Fruit fly (Drosophila melanogaster) whole organism, embryonic: ENCODE measurements around the gene Taf11.

Experiments used
- Abd-B ChIP-seq: fragments of 200-800 bp; sonication (Bioruptor generic); optimal IDR thresholded peaks from 2 replicates; lab custom pipeline; 2018; ENCODE audit warnings: missing biosample characterization, mild to moderate bottlenecking, missing genetic modification characterization, moderate library complexity
- BEAF-32 ChIP-seq: fragments of 200-800 bp; sonication (Bioruptor generic); optimal IDR thresholded peaks from 3 replicates; lab custom pipeline; 2017; ENCODE audit warnings: missing biosample characterization, missing genetic modification characterization, mild to moderate bottlenecking, moderate library complexity, missing genetic modification reagents
- Bgb ChIP-seq: fragments of 200-800 bp; sonication (Bioruptor generic); IDR thresholded peaks from 2 replicates; pipeline ENCODE4 v1.3.6; 2022; ENCODE audit warnings: missing biosample characterization, missing genetic modification characterization; ENCODE audit not compliant: partially characterized antibody
- Bteb2 ChIP-seq: fragments of 200-800 bp; sonication (Bioruptor generic); optimal IDR thresholded peaks from 2 replicates; lab custom pipeline; 2016; ENCODE audit warnings: missing biosample characterization, missing genetic modification characterization
- CG10209 ChIP-seq: fragments of 200-800 bp; sonication (Bioruptor generic); optimal IDR thresholded peaks from 3 replicates; lab custom pipeline; 2017; ENCODE audit warnings: missing biosample characterization, mild to moderate bottlenecking, missing genetic modification characterization, missing genetic modification reagents
- CG10267 ChIP-seq: fragments of 200-800 bp; sonication (Bioruptor generic); optimal IDR thresholded peaks from 2 replicates; lab custom pipeline; 2018; ENCODE audit warnings: missing biosample characterization, mild to moderate bottlenecking, missing genetic modification characterization, moderate library complexity
- CG10431 ChIP-seq: fragments of 200-800 bp; sonication (Bioruptor generic); optimal IDR thresholded peaks from 3 replicates; lab custom pipeline; 2018; ENCODE audit warnings: missing biosample characterization, mild to moderate bottlenecking, missing genetic modification characterization
- CG10543 ChIP-seq: fragments of 200-800 bp; sonication (Bioruptor generic); optimal IDR thresholded peaks from 3 replicates; lab custom pipeline; 2017; ENCODE audit warnings: missing biosample characterization, mild to moderate bottlenecking, missing genetic modification characterization, moderate library complexity
- CG13287 ChIP-seq: fragments of 200-800 bp; sonication (Bioruptor generic); IDR thresholded peaks from 2 replicates; pipeline ENCODE4 v1.3.6; 2022; ENCODE audit warnings: missing biosample characterization, missing genetic modification characterization; ENCODE audit not compliant: partially characterized antibody
- CG13296 ChIP-seq: fragments of 200-800 bp; sonication (Bioruptor generic); optimal IDR thresholded peaks from 3 replicates; lab custom pipeline; 2018; ENCODE audit warnings: missing biosample characterization, mild to moderate bottlenecking, missing genetic modification characterization
- CG13894 ChIP-seq: fragments of 200-800 bp; sonication (Bioruptor generic); optimal IDR thresholded peaks from 3 replicates; lab custom pipeline; 2018; ENCODE audit warnings: missing biosample characterization, mild to moderate bottlenecking, missing genetic modification characterization, moderate library complexity
- CG14050 ChIP-seq: fragments of 200-800 bp; sonication (Bioruptor generic); IDR thresholded peaks from 3 replicates; pipeline ENCODE4 v1.3.6; 2022; ENCODE audit warnings: missing biosample characterization, missing genetic modification characterization
- CG15011 ChIP-seq: fragments of 200-800 bp; sonication (Bioruptor generic); optimal IDR thresholded peaks from 3 replicates; lab custom pipeline; 2018; ENCODE audit warnings: missing biosample characterization, mild to moderate bottlenecking, missing genetic modification characterization
- CG1792 ChIP-seq: fragments of 200-800 bp; sonication (Bioruptor generic); optimal IDR thresholded peaks from 2 replicates; lab custom pipeline; 2016; ENCODE audit warnings: missing biosample characterization, missing genetic modification characterization
- CG2116 ChIP-seq: fragments of 200-800 bp; sonication (Bioruptor generic); optimal IDR thresholded peaks from 3 replicates; lab custom pipeline; 2018; ENCODE audit warnings: missing biosample characterization, mild to moderate bottlenecking, missing genetic modification characterization
- CG2120 ChIP-seq: fragments of 200-800 bp; sonication (Bioruptor generic); optimal IDR thresholded peaks from 3 replicates; lab custom pipeline; 2016; ENCODE audit warnings: missing biosample characterization, missing genetic modification characterization
- CG2712 ChIP-seq: fragments of 200-800 bp; optimal IDR thresholded peaks from 3 replicates; lab custom pipeline; 2019; ENCODE audit warnings: missing biosample characterization, mild to moderate bottlenecking, missing genetic modification characterization, moderate library complexity
- CG4328 ChIP-seq: fragments of 200-800 bp; sonication (Bioruptor generic); optimal IDR thresholded peaks from 3 replicates; lab custom pipeline; 2017; ENCODE audit warnings: missing biosample characterization, missing genetic modification reagents, missing genetic modification characterization
- CG5245 ChIP-seq: fragments of 200-800 bp; sonication (Bioruptor generic); optimal IDR thresholded peaks from 3 replicates; lab custom pipeline; 2016; ENCODE audit warnings: missing biosample characterization, missing genetic modification characterization
- CG9215 ChIP-seq: fragments of 200-800 bp; sonication (Bioruptor generic); IDR thresholded peaks from 2 replicates; pipeline ENCODE4 v1.3.6; 2022; ENCODE audit warnings: missing biosample characterization, missing genetic modification characterization
- CG9797 ChIP-seq: fragments of 200-800 bp; sonication (Bioruptor generic); optimal IDR thresholded peaks from 3 replicates; lab custom pipeline; 2018; ENCODE audit warnings: missing biosample characterization, mild to moderate bottlenecking, missing genetic modification characterization
- CkIIα-i1 ChIP-seq: fragments of 200-800 bp; sonication (Bioruptor generic); IDR thresholded peaks from 2 replicates; pipeline ENCODE4 v1.3.6; 2022; ENCODE audit warnings: missing biosample characterization, missing genetic modification characterization
- Dll ChIP-seq: fragments of 200-800 bp; sonication (Bioruptor generic); IDR thresholded peaks from 4 replicates; pipeline ENCODE4 v1.3.6; 2022; ENCODE audit warnings: missing biosample characterization, missing genetic modification characterization; ENCODE audit not compliant: partially characterized antibody
- Dref ChIP-seq: fragments of 200-800 bp; sonication (Bioruptor generic); IDR thresholded peaks from 2 replicates; pipeline ENCODE4 v1.3.6; 2022; ENCODE audit warnings: missing biosample characterization, missing genetic modification characterization
- E2f1 ChIP-seq: fragments of 200-800 bp; sonication (Bioruptor generic); IDR thresholded peaks from 2 replicates; pipeline ENCODE4 v1.3.6; 2022; ENCODE audit warnings: missing biosample characterization, missing genetic modification characterization
- E2f2 ChIP-seq: fragments of 200-800 bp; sonication (Bioruptor generic); IDR thresholded peaks from 2 replicates; pipeline ENCODE4 v1.3.6; 2022; ENCODE audit warnings: missing biosample characterization, missing genetic modification characterization
- Ets65A ChIP-seq: fragments of 200-800 bp; sonication (Bioruptor generic); peaks from one replicate; lab custom pipeline; 2016; ENCODE audit warnings: missing biosample characterization, missing genetic modification characterization
- Ets97D ChIP-seq: fragments of 200-800 bp; sonication (Bioruptor generic); optimal IDR thresholded peaks from 3 replicates; lab custom pipeline; 2016; ENCODE audit warnings: missing biosample characterization, missing genetic modification characterization
- HLH4C ChIP-seq: fragments of 200-800 bp; sonication (Bioruptor generic); IDR thresholded peaks from 3 replicates; pipeline ENCODE4 v1.3.6; 2022; ENCODE audit warnings: missing biosample characterization, missing genetic modification characterization; ENCODE audit not compliant: partially characterized antibody
- MESR4 ChIP-seq: fragments of 200-800 bp; sonication (Bioruptor generic); optimal IDR thresholded peaks from 2 replicates; lab custom pipeline; 2018; ENCODE audit warnings: missing biosample characterization, mild to moderate bottlenecking, missing genetic modification characterization, moderate library complexity
- Mad ChIP-seq: fragments of 200-800 bp; sonication (Bioruptor generic); optimal IDR thresholded peaks from 2 replicates; lab custom pipeline; 2016; ENCODE audit warnings: missing biosample characterization, missing genetic modification characterization
- Myb ChIP-seq: fragments of 200-800 bp; sonication (Bioruptor generic); optimal IDR thresholded peaks from 2 replicates; lab custom pipeline; 2016; ENCODE audit warnings: missing biosample characterization, missing genetic modification characterization
- Opbp ChIP-seq: fragments of 200-800 bp; sonication (Bioruptor generic); IDR thresholded peaks from 3 replicates; pipeline ENCODE4 v1.3.6; 2022; ENCODE audit warnings: missing biosample characterization, missing genetic modification characterization; ENCODE audit not compliant: partially characterized antibody
- Pdp1 ChIP-seq, 2 experiments: fragments of 200-800 bp; sonication (Bioruptor generic); optimal IDR thresholded peaks; 3 replicates each; lab custom pipeline; 2016; ENCODE audit warnings: missing biosample characterization in 2 of 2, missing genetic modification characterization in 2 of 2, mild to moderate bottlenecking in 1 of 2, moderate library complexity in 1 of 2
- Rx ChIP-seq: fragments of 200-800 bp; sonication (Bioruptor generic); IDR thresholded peaks from 2 replicates; pipeline ENCODE4 v1.3.6; 2022; ENCODE audit warnings: missing biosample characterization, missing genetic modification characterization
- Vsx1 ChIP-seq: fragments of 200-800 bp; sonication (Bioruptor generic); optimal IDR thresholded peaks from 2 replicates; lab custom pipeline; 2017; ENCODE audit warnings: missing biosample characterization, mild to moderate bottlenecking, missing genetic modification characterization, missing genetic modification reagents
- ab ChIP-seq: fragments of 200-800 bp; sonication (Bioruptor generic); optimal IDR thresholded peaks from 2 replicates; lab custom pipeline; 2016; ENCODE audit warnings: missing biosample characterization, missing genetic modification characterization
- chn ChIP-seq: fragments of 200-800 bp; sonication (Bioruptor generic); optimal IDR thresholded peaks from 2 replicates; lab custom pipeline; 2016; ENCODE audit warnings: missing biosample characterization, missing genetic modification characterization
- fd96Cb ChIP-seq: fragments of 200-800 bp; sonication (Bioruptor generic); optimal IDR thresholded peaks from 2 replicates; lab custom pipeline; 2018; ENCODE audit warnings: missing biosample characterization, mild to moderate bottlenecking, missing genetic modification characterization, moderate library complexity
- gfzf ChIP-seq: fragments of 200-800 bp; sonication (Bioruptor generic); optimal IDR thresholded peaks from 2 replicates; lab custom pipeline; 2016; ENCODE audit warnings: missing biosample characterization, mild to moderate bottlenecking, missing genetic modification characterization, moderate library complexity
- gsb-n ChIP-seq: fragments of 200-800 bp; sonication (Bioruptor generic); optimal IDR thresholded peaks from 3 replicates; lab custom pipeline; 2018; ENCODE audit warnings: missing biosample characterization, mild to moderate bottlenecking, missing genetic modification characterization
- inv ChIP-seq: fragments of 200-800 bp; sonication (Bioruptor generic); IDR thresholded peaks from 2 replicates; pipeline ENCODE4 v1.3.6; 2022; ENCODE audit warnings: missing biosample characterization, missing genetic modification characterization; ENCODE audit not compliant: partially characterized antibody
- nmo ChIP-seq: fragments of 200-800 bp; sonication (Bioruptor generic); optimal IDR thresholded peaks from 2 replicates; lab custom pipeline; 2018; ENCODE audit warnings: missing biosample characterization, mild to moderate bottlenecking, missing genetic modification characterization, moderate library complexity
- phol ChIP-seq: fragments of 200-800 bp; sonication (Bioruptor generic); optimal IDR thresholded peaks from 3 replicates; lab custom pipeline; 2018; ENCODE audit warnings: missing biosample characterization, mild to moderate bottlenecking, missing genetic modification characterization, moderate library complexity
- sens ChIP-seq: fragments of 200-800 bp; sonication (Bioruptor generic); peaks from one replicate; lab custom pipeline; 2016; ENCODE audit warnings: missing biosample characterization, missing genetic modification characterization
- sug ChIP-seq: fragments of 200-800 bp; optimal IDR thresholded peaks from 2 replicates; lab custom pipeline; 2019; ENCODE audit warnings: missing biosample characterization, mild to moderate bottlenecking, missing genetic modification characterization, moderate library complexity
- trem ChIP-seq: fragments of 200-800 bp; optimal IDR thresholded peaks from 3 replicates; lab custom pipeline; 2019; ENCODE audit warnings: missing biosample characterization, mild to moderate bottlenecking, missing genetic modification characterization, moderate library complexity

The Taf11 gene

dm6 chr2L:9763212-9763869 lies at the start of gene Taf11, which contains the start of gene und (continued):
- TF ChIP-seq Mad (GFP tag; lab: Kevin White, UChicago), result no peak
- TF ChIP-seq CG10543 (GFP tag; lab: Kevin White, UChicago), result peak; percentile 25
- TF ChIP-seq MESR4 (GFP tag; lab: Kevin White, UChicago), result peak; percentile 71
- no peak for TF ChIP-seq fd96Cb
- TF ChIP-seq CG13296 (GFP tag; lab: Kevin White, UChicago), result peak; percentile 42
- TF ChIP-seq CG5245 (GFP tag; lab: Kevin White, UChicago), result peak; percentile 18
- TF ChIP-seq CG10209 (GFP tag; lab: Kevin White, UChicago), result peak; percentile 18
- peak; percentile 17 for TF ChIP-seq CG2120 (GFP tag; lab: Kevin White, UChicago)
- TF ChIP-seq inv (GFP tag; lab: Robert Waterston, UW), result peak; percentile 77
- TF ChIP-seq Ets65A (GFP tag; lab: Kevin White, UChicago), result peak; percentile 90
- peak; percentile 43 for TF ChIP-seq Abd-B (GFP tag; lab: Kevin White, UChicago)

dm6 chr2L:9792945-9793344 lies 29.9 kb upstream of the Taf11 start, which contains the start of gene CG13123:
Gene CG13123, minus strand, starts transcription at chr2L:9793107.
- TF ChIP-seq nmo (GFP tag; lab: Kevin White, UChicago) (peak; percentile 19), CG2712 (tag; lab: Kevin White, UChicago) (peak; percentile 13), Opbp (0 out of 3 replicates have a peak, but pooled peaks have one; percentile 40), Dref (GFP tag; lab: Robert Waterston, UW) (peak; percentile 71), CG15011 (GFP tag; lab: Kevin White, UChicago) (no peak), CG14050 (no peak), CG13287 (GFP tag; lab: Robert Waterston, UW) (peak; percentile 41; the same call in 1 of the 2 replicates), Bgb (GFP tag; lab: Robert Waterston, UW) (peak; percentile 48), gfzf (GFP tag; lab: Kevin White, UChicago) (peak; percentile 83), Dll (GFP tag; lab: Robert Waterston, UW) (0 out of 4 replicates have a peak, but pooled peaks have one; percentile 36), sug (no peak), Vsx1 (peak; percentile 67), phol (tag; lab: Kevin White, UChicago) (peak; percentile 45), CkIIα-i1 (GFP tag; lab: Robert Waterston, UW) (no peak), CG1792 (GFP tag; lab: Kevin White, UChicago) (no peak), CG9215 (GFP tag; lab: Robert Waterston, UW) (no peak), CG10267 (tag; lab: Kevin White, UChicago) (peak; percentile 23), HLH4C (GFP tag; lab: Robert Waterston, UW) (0 out of 3 replicates have a peak, but pooled peaks have one; percentile 8), trem (peak; percentile 58), ab (GFP tag; lab: Kevin White, UChicago) (no peak), Ets97D (GFP tag; lab: Kevin White, UChicago) (peak; percentile 46), sens (peak; percentile 51), CG9797 (GFP tag; lab: Kevin White, UChicago) (peak; percentile 72), Bteb2 (GFP tag; lab: Kevin White, UChicago) (no peak), E2f1 (no peak), CG10431 (GFP tag; lab: Kevin White, UChicago) (peak; percentile 36), CG2116 (GFP tag; lab: Kevin White, UChicago) (peak; percentile 81), MESR4 (GFP tag; lab: Kevin White, UChicago) (peak; percentile 53), Rx (GFP tag; lab: Robert Waterston, UW) (no peak), E2f2 (peak; percentile 63), CG13894 (tag; lab: Kevin White, UChicago) (no peak), CG4328 (GFP tag; lab: Kevin White, UChicago) (no peak), BEAF-32 (GFP tag; lab: Kevin White, UChicago) (peak; percentile 33), Myb (GFP tag; lab: Kevin White, UChicago) (peak; percentile 93), gsb-n (tag; lab: Kevin White, UChicago) (peak; percentile 18), Pdp1 (GFP tag; optimal IDR thresholded peaks at IDR 0.05; lab: Kevin White, UChicago) (no peak), chn (GFP tag; lab: Kevin White, UChicago) (no peak)
